Fruit fly (Drosophila melanogaster) whole organism, wandering third instar larva: ENCODE results near the gene slf.
A peak's percentile ranks its signal among the peaks of the same experiment; 100 is the strongest.

Source experiments
- Abd-B ChIP-seq: fragments of >200 bp; optimal IDR thresholded peaks from 2 replicates; lab custom pipeline; 2017; ENCODE audit warnings: missing biosample characterization, missing genetic modification characterization
- CG32264 ChIP-seq: fragments of 200-800 bp; sonication (Bioruptor generic); optimal IDR thresholded peaks from 2 replicates; lab custom pipeline; 2016; ENCODE audit warnings: missing biosample characterization, missing genetic modification characterization
- CG9705 ChIP-seq: fragments of 200-800 bp; sonication (Bioruptor generic); optimal IDR thresholded peaks from 2 replicates; lab custom pipeline; 2018; ENCODE audit warnings: missing biosample characterization, mild to moderate bottlenecking, missing genetic modification characterization
- GATAd ChIP-seq: sonication (Bioruptor generic); optimal IDR thresholded peaks from 2 replicates; lab custom pipeline; 2016; ENCODE audit warnings: missing biosample characterization, missing genetic modification characterization
- HLH106 ChIP-seq: fragments of 200-800 bp; optimal IDR thresholded peaks from 3 replicates; lab custom pipeline; 2019; ENCODE audit warnings: missing biosample characterization, mild to moderate bottlenecking, missing genetic modification characterization, moderate library complexity
- Hnf4 ChIP-seq: fragments of 200-800 bp; sonication (Bioruptor generic); optimal IDR thresholded peaks from 2 replicates; lab custom pipeline; 2016; ENCODE audit warnings: missing biosample characterization, mild to moderate bottlenecking, missing genetic modification characterization
- Hr78 ChIP-seq: fragments of >200 bp; optimal IDR thresholded peaks from 2 replicates; lab custom pipeline; 2017; ENCODE audit warnings: missing biosample characterization, missing genetic modification characterization
- Hr83 ChIP-seq: fragments of 200-300 bp; sonication (Bioruptor generic); optimal IDR thresholded peaks from 2 replicates; lab custom pipeline; 2016; ENCODE audit warnings: missing biosample characterization, mild to moderate bottlenecking, missing genetic modification characterization, moderate library complexity; ENCODE audit not compliant: poor library complexity, severe bottlenecking
- Mio ChIP-seq: sonication (Bioruptor generic); optimal IDR thresholded peaks from 2 replicates; lab custom pipeline; 2016; ENCODE audit warnings: missing biosample characterization, missing genetic modification characterization
- Myc ChIP-seq: fragments of >200 bp; optimal IDR thresholded peaks from 2 replicates; lab custom pipeline; 2017
- N ChIP-seq: fragments of >200 bp; optimal IDR thresholded peaks from 2 replicates; lab custom pipeline; 2018; ENCODE audit warnings: missing biosample characterization, missing external identifiers, missing genetic modification characterization
- OdsH ChIP-seq: fragments of 200-800 bp; sonication (Bioruptor generic); optimal IDR thresholded peaks from 2 replicates; lab custom pipeline; 2016; ENCODE audit warnings: missing biosample characterization, mild to moderate bottlenecking, missing genetic modification characterization
- Rel ChIP-seq, 2 experiments: fragments of 200-800 bp; sonication (Bioruptor generic) in 1 of 2; optimal IDR thresholded peaks; 2 replicates in 1 of 2; 3 replicates in 1 of 2; lab custom pipeline; 2016 to 2019; ENCODE audit warnings: mild to moderate bottlenecking in 2 of 2, missing biosample characterization in 2 of 2, missing genetic modification characterization in 2 of 2, moderate library complexity in 1 of 2
- Sp1 ChIP-seq: fragments of 200-800 bp; sonication (Bioruptor generic); optimal IDR thresholded peaks from 3 replicates; lab custom pipeline; 2019; ENCODE audit warnings: missing biosample characterization, mild to moderate bottlenecking, missing genetic modification characterization, moderate library complexity
- Vsx2 ChIP-seq: fragments of 200-300, 225-300 bp; sonication (Bioruptor generic); optimal IDR thresholded peaks from 2 replicates; lab custom pipeline; 2018; ENCODE audit warnings: missing biosample characterization, missing genetic modification characterization; ENCODE audit not compliant: partially characterized antibody
- br ChIP-seq: fragments of 200-800 bp; sonication (Bioruptor generic); optimal IDR thresholded peaks from 2 replicates; lab custom pipeline; 2016; ENCODE audit warnings: missing biosample characterization, missing genetic modification characterization
- brk ChIP-seq: fragments of 200-800 bp; sonication (Bioruptor generic); optimal IDR thresholded peaks from 2 replicates; lab custom pipeline; 2016; ENCODE audit warnings: missing biosample characterization, mild to moderate bottlenecking, missing genetic modification characterization
- dmrt93B ChIP-seq: fragments of 200-800 bp; sonication (Bioruptor generic); optimal IDR thresholded peaks from 2 replicates; lab custom pipeline; 2018; ENCODE audit warnings: missing biosample characterization, mild to moderate bottlenecking, missing genetic modification characterization
- dsf ChIP-seq: sonication (Bioruptor generic); optimal IDR thresholded peaks from 2 replicates; lab custom pipeline; 2016; ENCODE audit warnings: missing biosample characterization, missing genetic modification characterization, borderline replicate concordance
- ey ChIP-seq: fragments of 200-800 bp; sonication (Bioruptor generic); optimal IDR thresholded peaks from 2 replicates; lab custom pipeline; 2016; ENCODE audit warnings: missing biosample characterization, missing genetic modification characterization
- foxo ChIP-seq, 2 experiments: fragments of 200-800 bp; sonication (Bioruptor generic); optimal IDR thresholded peaks; 2 replicates in 1 of 2; 3 replicates in 1 of 2; lab custom pipeline; 2016 to 2017; ENCODE audit warnings: missing biosample characterization in 2 of 2, missing genetic modification characterization in 2 of 2
- fru ChIP-seq: fragments of 200-800 bp; sonication (Bioruptor generic); optimal IDR thresholded peaks from 3 replicates; lab custom pipeline; 2016; ENCODE audit warnings: missing biosample characterization, mild to moderate bottlenecking, missing genetic modification characterization
- h ChIP-seq: fragments of 200-800 bp; sonication (Bioruptor generic); optimal IDR thresholded peaks from 3 replicates; lab custom pipeline; 2016; ENCODE audit warnings: missing biosample characterization, mild to moderate bottlenecking, missing genetic modification characterization
- jim ChIP-seq: fragments of 175-275, 200-325 bp; sonication (Bioruptor generic); optimal IDR thresholded peaks from 2 replicates; lab custom pipeline; 2016; ENCODE audit warnings: missing biosample characterization, mild to moderate bottlenecking, missing genetic modification characterization
- lola ChIP-seq: fragments of >200 bp; optimal IDR thresholded peaks from 2 replicates; lab custom pipeline; 2017; ENCODE audit warnings: missing biosample characterization, missing genetic modification characterization
- pan ChIP-seq: fragments of >200 bp; optimal IDR thresholded peaks from 2 replicates; lab custom pipeline; 2017
- psq ChIP-seq: fragments of 200-800 bp; sonication (Bioruptor generic); optimal IDR thresholded peaks from 3 replicates; lab custom pipeline; 2017; ENCODE audit warnings: missing biosample characterization, mild to moderate bottlenecking, missing genetic modification characterization, moderate library complexity
- rgr ChIP-seq: fragments of 200-800 bp; sonication (Bioruptor generic); optimal IDR thresholded peaks from 3 replicates; lab custom pipeline; 2016; ENCODE audit warnings: missing biosample characterization, mild to moderate bottlenecking, missing genetic modification characterization
- sv ChIP-seq: fragments of 200-800 bp; sonication (Bioruptor generic); optimal IDR thresholded peaks from 3 replicates; lab custom pipeline; 2016; ENCODE audit warnings: missing biosample characterization, missing genetic modification characterization
- usp ChIP-seq: fragments of >200 bp; optimal IDR thresholded peaks from 2 replicates; lab custom pipeline; 2017; ENCODE audit warnings: missing biosample characterization, missing genetic modification characterization
- woc ChIP-seq: sonication (Bioruptor generic); optimal IDR thresholded peaks from 2 replicates; lab custom pipeline; 2016; ENCODE audit warnings: missing biosample characterization, mild to moderate bottlenecking, missing genetic modification characterization

Gene slf

dm6 chr2L:4797643-4798042 is 4.1 kb downstream of the slf start:
- no peak for TF ChIP-seq Vsx2 (GFP tag; lab: Kevin White, UChicago)
- TF ChIP-seq dmrt93B = peak; percentile 59
- TF ChIP-seq fru = peak; percentile 51
- no peak for TF ChIP-seq lola (GFP tag; lab: Kevin White, UChicago)
- TF ChIP-seq OdsH = peak; percentile 1
- TF ChIP-seq Hnf4 = no peak
- no peak for TF ChIP-seq N (GFP tag; lab: Kevin White, UChicago)
- no peak for TF ChIP-seq Abd-B
- peak; percentile 80 for TF ChIP-seq HLH106 (tag; lab: Kevin White, UChicago)
- TF ChIP-seq br (GFP tag; lab: Kevin White, UChicago) = peak; percentile 25
- TF ChIP-seq foxo (GFP tag; optimal IDR thresholded peaks at IDR 0.05; lab: Kevin White, UChicago) = peak in 1 of 2 experiments; percentile 44
- no peak for TF ChIP-seq woc (GFP tag; lab: Kevin White, UChicago)

DNA sequence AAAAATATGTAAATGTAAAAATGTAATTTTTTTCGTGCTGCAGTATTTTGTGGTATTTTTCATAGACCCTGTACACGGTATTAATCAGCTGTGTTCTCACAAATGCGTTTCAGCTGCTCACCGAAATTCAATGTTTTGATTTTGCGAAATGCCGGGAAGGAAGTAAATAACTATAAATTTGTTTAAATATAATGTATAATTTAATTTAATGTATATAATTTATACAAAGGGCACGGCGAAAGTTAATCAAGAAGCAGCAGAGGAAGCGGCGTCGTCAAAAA is 7.3 kb downstream of the slf start, which contains the start of gene CG3294:
Gene CG3294, plus strand, starts transcription at position 26 of the 281 bp plus-strand sequence.
- TF ChIP-seq ey (GFP tag; lab: Kevin White, UChicago) = no peak
- no peak for TF ChIP-seq usp (GFP tag; lab: Kevin White, UChicago)
- TF ChIP-seq foxo (GFP tag; optimal IDR thresholded peaks at IDR 0.05; lab: Kevin White, UChicago) = no peak
- no peak for TF ChIP-seq psq (GFP tag; lab: Kevin White, UChicago)
- TF ChIP-seq Myc (lab: Kevin White, UChicago) = no peak
- TF ChIP-seq Mio (GFP tag; lab: Kevin White, UChicago) = no peak
- TF ChIP-seq h (GFP tag; lab: Kevin White, UChicago) = no peak
- no peak for TF ChIP-seq CG9705
- TF ChIP-seq jim (GFP tag; lab: Kevin White, UChicago) = no peak
- TF ChIP-seq lola (GFP tag; lab: Kevin White, UChicago) = no peak
- TF ChIP-seq Rel (GFP tag; optimal IDR thresholded peaks at IDR 0.05; lab: Kevin White, UChicago) = no peak
- no peak for TF ChIP-seq Rel (tag; optimal IDR thresholded peaks at IDR 0.05; lab: Kevin White, UChicago)
- TF ChIP-seq sv (GFP tag; lab: Kevin White, UChicago) = no peak
- TF ChIP-seq rgr (GFP tag; lab: Kevin White, UChicago) = no peak
- TF ChIP-seq brk = no peak
- TF ChIP-seq dsf (GFP tag; lab: Kevin White, UChicago) = no peak
- TF ChIP-seq pan (lab: Kevin White, UChicago) = no peak
- TF ChIP-seq Vsx2 (GFP tag; lab: Kevin White, UChicago) = no peak
- TF ChIP-seq CG32264 (GFP tag; lab: Kevin White, UChicago) = no peak
- TF ChIP-seq Hr83 = no peak
- TF ChIP-seq Hr78 = no peak

- TF ChIP-seq brk (no peak), Myc (lab: Kevin White, UChicago) (peak; percentile 60)
- TF ChIP-seq, all 38 proteins: peak for 1
These were observed 7.8 kb downstream of the slf start, which contains the start of gene fipi for dm6 chr2L:4793780-4794523. fipi (minus strand) TSS chr2L:4794044.

DNA sequence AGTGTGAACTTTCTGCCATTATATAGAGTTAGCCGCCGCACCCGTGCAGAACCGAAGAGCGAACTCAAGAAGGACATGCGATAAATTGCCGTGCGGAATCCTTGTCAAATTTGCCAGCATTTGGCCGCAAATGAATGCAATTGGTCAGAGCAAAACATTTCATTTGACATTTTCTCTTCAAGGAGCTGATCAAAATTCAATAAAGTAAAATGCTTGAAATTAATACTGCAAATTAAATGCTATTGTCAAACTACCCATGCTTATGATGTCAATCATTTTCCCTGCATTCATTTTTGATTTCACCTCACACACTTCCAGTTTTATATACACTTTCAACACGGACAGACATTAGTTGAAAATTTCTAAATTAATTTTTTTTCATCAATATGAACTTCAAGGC is 39.1 kb downstream of the slf start, which contains the start of gene CG42523:
Gene CG42523, plus strand, starts transcription at position 301 of the 400 bp plus-strand sequence.
- TF ChIP-seq woc (GFP tag; lab: Kevin White, UChicago) = no peak
- TF ChIP-seq Sp1 (GFP tag; lab: Kevin White, UChicago) = no peak
- TF ChIP-seq Myc (lab: Kevin White, UChicago) = no peak
- TF ChIP-seq foxo (GFP tag; optimal IDR thresholded peaks at IDR 0.05; lab: Kevin White, UChicago) = no peak
- TF ChIP-seq Hr83 = no peak
- TF ChIP-seq pan (lab: Kevin White, UChicago) = no peak
- no peak for TF ChIP-seq OdsH
- no peak for TF ChIP-seq GATAd (GFP tag; lab: Kevin White, UChicago)
